Worm (Caenorhabditis elegans) whole organism, L1 larva: ENCODE measurements around the gene gplb-1.

ENCODE experiments used
- C34B4.2 ChIP-seq: sonication (generic microtip); optimal IDR thresholded peaks from 2 replicates; lab custom pipeline; 2017; ENCODE audit warnings: mild to moderate bottlenecking, missing genetic modification characterization, missing compliant biosample characterization
- nhr-12 ChIP-seq: sonication (generic microtip); optimal IDR thresholded peaks from 2 replicates; lab custom pipeline; 2017; ENCODE audit warnings: missing biosample characterization, missing genetic modification characterization
- snu-23 ChIP-seq: sonication (generic microtip); optimal IDR thresholded peaks from 2 replicates; lab custom pipeline; 2016; ENCODE audit warnings: missing genetic modification characterization, missing compliant biosample characterization

ce11 chrV:8470906-8471305, at the start of gene gplb-1:
- TF ChIP-seq nhr-12 (tag; lab: Kevin White, UChicago), result no peak
- no peak for TF ChIP-seq snu-23
- TF ChIP-seq C34B4.2 (tag; lab: Kevin White, UChicago), result no peak
